Worm (Caenorhabditis elegans) whole organism, L3 larva: ENCODE results near the gene wrm-1.

Experiments used
- R02D3.7 ChIP-seq: fragments of 150-350 bp; optimal IDR thresholded peaks from 2 replicates; lab custom pipeline; 2014; ENCODE audit warnings: missing biosample characterization, missing genetic modification characterization
- ZK546.5 ChIP-seq: sonication (generic microtip); optimal IDR thresholded peaks from 2 replicates; lab custom pipeline; 2017; ENCODE audit warnings: missing biosample characterization, missing genetic modification characterization
- ceh-82 ChIP-seq: fragments of 150-350 bp; optimal IDR thresholded peaks from 2 replicates; lab custom pipeline; 2014; ENCODE audit warnings: missing biosample characterization, missing genetic modification characterization
- ceh-9 ChIP-seq: sonication (generic microtip); optimal IDR thresholded peaks from 2 replicates; lab custom pipeline; 2018; ENCODE audit warnings: missing biosample characterization, missing genetic modification characterization
- daf-12 ChIP-seq: fragments of 150-350 bp; optimal IDR thresholded peaks from 2 replicates; lab custom pipeline; 2014; ENCODE audit warnings: missing biosample characterization, missing genetic modification reagents, missing genetic modification characterization
- egl-27 ChIP-seq: sonication (generic microtip); optimal IDR thresholded peaks from 4 replicates; lab custom pipeline; 2017; ENCODE audit warnings: missing biosample characterization, missing genetic modification reagents, missing genetic modification characterization
- egl-5 ChIP-seq: fragments of 150-350 bp; optimal IDR thresholded peaks from 2 replicates; lab custom pipeline; 2017; ENCODE audit warnings: missing biosample characterization, missing genetic modification reagents, missing genetic modification characterization, inconsistent platforms
- elt-2 ChIP-seq: sonication (generic microtip); optimal IDR thresholded peaks from 2 replicates; lab custom pipeline; 2016; ENCODE audit warnings: missing genetic modification reagents, mild to moderate bottlenecking, missing genetic modification characterization, missing compliant biosample characterization
- elt-3 ChIP-seq, 3 experiments: fragments of 150-350 bp in 1 of 3; sonication (generic microtip) in 2 of 3; optimal IDR thresholded peaks; 2 replicates in 2 of 3; 4 replicates in 1 of 3; lab custom pipeline; 2014 to 2017; ENCODE audit warnings: missing biosample characterization in 3 of 3, missing genetic modification characterization in 3 of 3
- eor-1 ChIP-seq, 2 experiments: fragments of 150-350 bp; optimal IDR thresholded peaks; 2 replicates each; lab custom pipeline; 2014 to 2018; ENCODE audit warnings: missing biosample characterization in 2 of 2, missing genetic modification characterization in 2 of 2
- hmg-11 ChIP-seq: sonication (generic microtip); optimal IDR thresholded peaks from 2 replicates; lab custom pipeline; 2016; ENCODE audit warnings: missing genetic modification characterization, missing compliant biosample characterization
- jun-1 ChIP-seq: fragments of 150-350 bp; optimal IDR thresholded peaks from 2 replicates; lab custom pipeline; 2014; ENCODE audit warnings: missing biosample characterization, missing genetic modification reagents, missing genetic modification characterization
- lin-15B ChIP-seq: fragments of 150-350 bp; optimal IDR thresholded peaks from 2 replicates; lab custom pipeline; 2014; ENCODE audit warnings: missing biosample characterization, missing genetic modification characterization
- lin-39 ChIP-seq: fragments of 150-350 bp; optimal IDR thresholded peaks from 2 replicates; lab custom pipeline; 2018; ENCODE audit warnings: missing biosample characterization, missing genetic modification reagents, missing genetic modification characterization
- lsy-12 ChIP-seq: sonication (generic microtip); optimal IDR thresholded peaks from 2 replicates; lab custom pipeline; 2016; ENCODE audit warnings: mild to moderate bottlenecking, missing genetic modification characterization, missing compliant biosample characterization
- mdl-1 ChIP-seq: fragments of 150-350 bp; optimal IDR thresholded peaks from 2 replicates; lab custom pipeline; 2014; ENCODE audit warnings: missing biosample characterization, missing genetic modification characterization
- mml-1 ChIP-seq: fragments of 150-350 bp; sonication (generic microtip); optimal IDR thresholded peaks from 3 replicates; lab custom pipeline; 2014; ENCODE audit warnings: missing biosample characterization, missing genetic modification characterization
- nfya-1 ChIP-seq: sonication (generic microtip); optimal IDR thresholded peaks from 2 replicates; lab custom pipeline; 2017; ENCODE audit warnings: missing genetic modification characterization, mild to moderate bottlenecking, missing compliant biosample characterization, antibody characterized with exemption, moderate library complexity; ENCODE audit not compliant: insufficient read depth
- nhr-11 ChIP-seq: fragments of 150-350 bp; optimal IDR thresholded peaks from 2 replicates; lab custom pipeline; 2014; ENCODE audit warnings: missing biosample characterization, missing genetic modification characterization
- nhr-12 ChIP-seq: fragments of 150-350 bp; optimal IDR thresholded peaks from 2 replicates; lab custom pipeline; 2014; ENCODE audit warnings: missing biosample characterization, missing genetic modification characterization
- nhr-23 ChIP-seq: fragments of 150-350 bp; optimal IDR thresholded peaks from 2 replicates; lab custom pipeline; 2014; ENCODE audit warnings: missing biosample characterization, missing genetic modification reagents, missing genetic modification characterization
- nhr-237 ChIP-seq: fragments of 150-350 bp; optimal IDR thresholded peaks from 2 replicates; lab custom pipeline; 2014; ENCODE audit warnings: missing biosample characterization, missing genetic modification characterization
- nhr-25 ChIP-seq: sonication (generic microtip); optimal IDR thresholded peaks from 2 replicates; lab custom pipeline; 2017; ENCODE audit warnings: missing biosample characterization, missing genetic modification characterization
- nhr-28 ChIP-seq: fragments of 150-350 bp; optimal IDR thresholded peaks from 2 replicates; lab custom pipeline; 2014; ENCODE audit warnings: missing biosample characterization, missing genetic modification characterization
- nhr-43 ChIP-seq: sonication (generic microtip); optimal IDR thresholded peaks from 2 replicates; lab custom pipeline; 2016; ENCODE audit warnings: mild to moderate bottlenecking, missing genetic modification characterization, missing compliant biosample characterization; ENCODE audit not compliant: poor library complexity, severe bottlenecking
- nhr-67 ChIP-seq: fragments of 150-350 bp; optimal IDR thresholded peaks from 2 replicates; lab custom pipeline; 2014; ENCODE audit warnings: missing biosample characterization, missing genetic modification characterization
- nhr-76 ChIP-seq: fragments of 150-350 bp; sonication (generic microtip); optimal IDR thresholded peaks from 5 replicates; lab custom pipeline; 2014; ENCODE audit warnings: missing biosample characterization, missing genetic modification characterization
- nhr-77 ChIP-seq: fragments of 150-350 bp; optimal IDR thresholded peaks from 2 replicates; lab custom pipeline; 2014; ENCODE audit warnings: missing biosample characterization, missing genetic modification characterization
- pqm-1 ChIP-seq: fragments of 150-350 bp; optimal IDR thresholded peaks from 2 replicates; lab custom pipeline; 2017; ENCODE audit warnings: missing biosample characterization, missing genetic modification characterization, inconsistent platforms
- sea-2 ChIP-seq: fragments of 150-350 bp; sonication (generic microtip); optimal IDR thresholded peaks from 4 replicates; lab custom pipeline; 2014; ENCODE audit warnings: missing biosample characterization, missing genetic modification reagents, missing genetic modification characterization
- skn-1 ChIP-seq: fragments of 150-350 bp; optimal IDR thresholded peaks from 2 replicates; lab custom pipeline; 2014; ENCODE audit warnings: missing biosample characterization, missing genetic modification characterization
- snpc-4 ChIP-seq: fragments of 150-350 bp; optimal IDR thresholded peaks from 2 replicates; lab custom pipeline; 2014; ENCODE audit warnings: missing biosample characterization, missing genetic modification characterization
- tbx-2 ChIP-seq: sonication (generic microtip); optimal IDR thresholded peaks from 2 replicates; lab custom pipeline; 2016; ENCODE audit warnings: mild to moderate bottlenecking, missing genetic modification characterization, missing compliant biosample characterization
- unc-62 ChIP-seq: fragments of 150-350 bp; sonication (generic microtip); optimal IDR thresholded peaks from 4 replicates; lab custom pipeline; 2014; ENCODE audit warnings: missing biosample characterization, missing genetic modification reagents, missing genetic modification characterization
- zag-1 ChIP-seq: fragments of 150-350 bp; optimal IDR thresholded peaks from 2 replicates; lab custom pipeline; 2014; ENCODE audit warnings: missing biosample characterization, missing genetic modification characterization
- ztf-11 ChIP-seq: fragments of 150-350 bp; optimal IDR thresholded peaks from 2 replicates; lab custom pipeline; 2014; ENCODE audit warnings: missing biosample characterization, missing genetic modification characterization
- ztf-4 ChIP-seq: fragments of 150-350 bp; optimal IDR thresholded peaks from 2 replicates; lab custom pipeline; 2014; ENCODE audit warnings: missing biosample characterization, missing genetic modification characterization

wrm-1 gene

ce11 chrIII:5760721-5761120 is 38.1 kb downstream of the wrm-1 start:
- TF ChIP-seq nhr-77 (tag; lab: Kevin White, UChicago) (no peak), nhr-76 (tag; lab: Kevin White, UChicago) (no peak), skn-1 (tag; lab: Kevin White, UChicago) (no peak), tbx-2 (tag; lab: Kevin White, UChicago) (no peak), ZK546.5 (no peak), egl-5 (tag; lab: Kevin White, UChicago) (peak; percentile 10), nfya-1 (peak; percentile 7), elt-3 (tag; optimal IDR thresholded peaks at IDR 0.05; lab: Kevin White, UChicago) (no peak), daf-12 (no peak), ceh-82 (tag; lab: Kevin White, UChicago) (no peak), unc-62 (GFP tag; lab: Kevin White, UChicago) (no peak), ztf-11 (tag; lab: Kevin White, UChicago) (no peak)

- no peak for TF ChIP-seq nfya-1
- peak; percentile 3 for TF ChIP-seq tbx-2 (tag; lab: Kevin White, UChicago)
- TF ChIP-seq nhr-76 (tag; lab: Kevin White, UChicago) = no peak
- no peak for TF ChIP-seq nhr-43 (tag; lab: Kevin White, UChicago)
- no peak for TF ChIP-seq elt-2 (tag; lab: Kevin White, UChicago)
- no peak for TF ChIP-seq hmg-11
Measured at ce11 chrIII:5761886-5762285, 39.2 kb downstream of the wrm-1 start.

- TF ChIP-seq nhr-11 (tag; lab: Kevin White, UChicago) = no peak
- TF ChIP-seq ztf-4 (tag; lab: Kevin White, UChicago) = no peak
- TF ChIP-seq egl-27 (tag; lab: Kevin White, UChicago) = no peak
- no peak for TF ChIP-seq elt-3 (tag; optimal IDR thresholded peaks at IDR 0.05; lab: Kevin White, UChicago)
- no peak for TF ChIP-seq egl-5 (tag; lab: Kevin White, UChicago)
- TF ChIP-seq nhr-67 = no peak
- TF ChIP-seq nhr-23 = no peak
- no peak for TF ChIP-seq jun-1 (tag; lab: Kevin White, UChicago)
- TF ChIP-seq lin-39 (tag; lab: Kevin White, UChicago) = no peak
- TF ChIP-seq zag-1 (tag; lab: Kevin White, UChicago) = no peak
- no peak for TF ChIP-seq eor-1 (tag; optimal IDR thresholded peaks at IDR 0.05; lab: Kevin White, UChicago)
- TF ChIP-seq daf-12 = no peak
- TF ChIP-seq nhr-25 (tag; lab: Kevin White, UChicago) = no peak
- TF ChIP-seq sea-2 = no peak
- TF ChIP-seq ZK546.5 = no peak
- TF ChIP-seq ceh-9 (tag; lab: Kevin White, UChicago) = no peak
- no peak for TF ChIP-seq nhr-28
- no peak for TF ChIP-seq R02D3.7 (tag; lab: Kevin White, UChicago)
- TF ChIP-seq snpc-4 (tag; lab: Kevin White, UChicago) = no peak
- no peak for TF ChIP-seq unc-62 (GFP tag; lab: Kevin White, UChicago)
Measured at ce11 chrIII:5763988-5764387, 41.3 kb downstream of the wrm-1 start.

ce11 chrIII:5769726-5770235 is 47.1 kb downstream of the wrm-1 start, which contains the start of gene cutl-23:
Gene cutl-23, plus strand, starts transcription at chrIII:5770185.
- TF ChIP-seq ztf-11 (tag; lab: Kevin White, UChicago) (no peak), ceh-82 (tag; lab: Kevin White, UChicago) (no peak), lsy-12 (peak; percentile 28), jun-1 (tag; lab: Kevin White, UChicago) (no peak), nhr-43 (tag; lab: Kevin White, UChicago) (peak; percentile 22), mdl-1 (tag; lab: Kevin White, UChicago) (no peak), nfya-1 (peak; percentile 14), nhr-237 (no peak), elt-2 (tag; lab: Kevin White, UChicago) (peak; percentile 7), mml-1 (tag; lab: Kevin White, UChicago) (no peak), nhr-12 (tag; lab: Kevin White, UChicago) (no peak), lin-15B (tag; lab: Kevin White, UChicago) (no peak), lin-39 (tag; lab: Kevin White, UChicago) (no peak), hmg-11 (no peak), pqm-1 (tag; lab: Kevin White, UChicago) (no peak), elt-3 (tag; optimal IDR thresholded peaks at IDR 0.05; lab: Kevin White, UChicago) (no peak), nhr-23 (no peak), egl-5 (tag; lab: Kevin White, UChicago) (no peak), nhr-25 (tag; lab: Kevin White, UChicago) (peak; percentile 14)
